Worm (Caenorhabditis elegans): ENCODE results near the gene T10C6.7.

DNA sequence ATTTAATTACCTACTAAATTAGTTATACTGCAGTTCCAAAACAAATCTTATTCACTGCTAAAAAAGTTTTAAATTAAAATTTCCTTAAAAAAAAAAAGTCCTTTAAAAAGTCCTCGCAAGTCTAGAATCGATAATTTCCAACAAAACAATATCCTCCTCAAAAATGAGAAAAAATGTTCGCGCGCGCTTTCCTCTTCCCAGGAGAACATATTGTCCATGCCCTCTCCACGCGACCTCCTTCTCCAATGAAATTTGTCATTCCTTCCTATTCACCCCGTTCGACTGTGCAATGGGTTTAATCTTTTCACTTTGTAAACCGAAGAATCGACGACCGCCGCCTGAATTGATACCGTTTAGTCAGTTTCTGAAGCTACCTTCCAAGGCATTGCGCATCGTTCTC, 4.7 kb upstream of the T10C6.7 start, which contains the start of gene T10C6.10:
- TF ChIP-seq nhr-25 (tag; optimal IDR thresholded peaks at IDR 0.05) = no peak
- no peak for TF ChIP-seq mdl-1 (tag; optimal IDR thresholded peaks at IDR 0.05)
- no peak for TF ChIP-seq unc-39 (tag; optimal IDR thresholded peaks at IDR 0.05)
- no peak for TF ChIP-seq nhr-129 (tag; optimal IDR thresholded peaks at IDR 0.05)
- no peak for TF ChIP-seq ztf-11 (tag; optimal IDR thresholded peaks at IDR 0.05)
- no peak for TF ChIP-seq zag-1 (tag; optimal IDR thresholded peaks at IDR 0.05)
